Fruit fly (Drosophila melanogaster): ENCODE data around the gene CG9630.

DNA sequence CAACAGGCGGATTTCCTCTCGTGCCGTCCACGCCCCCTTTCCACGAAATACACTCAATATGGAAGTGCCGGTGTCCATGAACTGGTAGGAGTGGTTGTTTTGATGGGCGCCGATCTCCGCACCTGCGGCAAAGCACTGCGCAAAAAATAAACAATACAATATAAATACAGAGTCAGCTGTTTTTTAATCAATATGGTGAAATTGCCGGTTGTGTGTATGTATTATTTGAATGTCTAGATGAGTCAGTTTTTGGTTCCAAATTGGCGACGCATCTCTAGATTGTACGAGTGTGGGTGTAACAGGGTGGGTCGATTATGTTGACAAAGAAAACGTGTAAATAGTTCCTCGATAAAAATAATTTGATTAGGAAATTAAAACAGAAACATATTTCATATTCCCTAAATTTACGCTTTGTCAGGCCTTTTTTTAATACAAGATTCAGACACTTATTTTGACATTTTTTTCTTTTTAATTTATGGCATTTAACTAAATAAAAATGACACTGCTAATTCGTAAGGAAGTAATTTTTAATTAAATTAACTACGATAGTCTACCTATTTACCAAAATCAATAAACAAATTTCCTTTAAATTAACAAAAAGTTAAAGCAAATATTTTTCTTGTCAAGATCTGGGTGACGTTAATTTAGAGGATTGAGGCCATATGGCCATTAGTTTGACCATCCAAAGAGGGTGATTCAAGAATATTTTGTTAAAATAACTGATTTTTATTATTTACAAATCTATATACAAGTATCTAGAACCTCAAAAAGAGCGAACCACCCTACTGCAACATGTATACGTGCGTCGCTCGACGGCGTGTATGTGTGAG, 30.0 kb downstream of the CG9630 start:
- no peak for TF ChIP-seq Dll (optimal IDR thresholded peaks at IDR 0.05)
- no peak for TF ChIP-seq psq (optimal IDR thresholded peaks at IDR 0.05)
- no peak for TF ChIP-seq pan (optimal IDR thresholded peaks at IDR 0.05)
- TF ChIP-seq EcR (GFP tag; optimal IDR thresholded peaks at IDR 0.05), result no peak
- TF ChIP-seq CG8478 (optimal IDR thresholded peaks at IDR 0.05), result no peak

Data from whole organism.